Worm (Caenorhabditis elegans) whole organism, late embryonic: Measurements from ENCODE around the gene ech-9.

ENCODE experiments used
- C08G9.2 ChIP-seq: sonication (generic microtip); optimal IDR thresholded peaks from 2 replicates; lab custom pipeline; 2016; ENCODE audit warnings: mild to moderate bottlenecking, missing genetic modification characterization, moderate library complexity, missing compliant biosample characterization
- C38D4.7 ChIP-seq: fragments of 200-800 bp; sonication (Bioruptor generic); optimal IDR thresholded peaks from 2 replicates; lab custom pipeline; 2018; ENCODE audit warnings: mild to moderate bottlenecking, missing genetic modification characterization, moderate library complexity, missing compliant biosample characterization
- K09A11.1 ChIP-seq: sonication (generic microtip); optimal IDR thresholded peaks from 2 replicates; lab custom pipeline; 2017; ENCODE audit warnings: antibody characterized with exemption, mild to moderate bottlenecking, missing genetic modification characterization, missing compliant biosample characterization; ENCODE audit not compliant: insufficient read depth
- T23F11.4 ChIP-seq: fragments of 200-800 bp; sonication (Bioruptor generic); optimal IDR thresholded peaks from 2 replicates; lab custom pipeline; 2018; ENCODE audit warnings: mild to moderate bottlenecking, missing genetic modification characterization, missing compliant biosample characterization
- ahr-1 ChIP-seq: sonication (generic microtip); optimal IDR thresholded peaks from 2 replicates; lab custom pipeline; 2016; ENCODE audit warnings: missing genetic modification characterization, missing compliant biosample characterization
- ama-1 ChIP-seq: fragments of 150-350 bp; optimal IDR thresholded peaks from 2 replicates; lab custom pipeline; 2014
- ceh-14 ChIP-seq: sonication (generic microtip); optimal IDR thresholded peaks from 2 replicates; lab custom pipeline; 2016; ENCODE audit warnings: missing genotype, missing genetic modification characterization, missing compliant biosample characterization
- ceh-2 ChIP-seq: sonication (generic microtip); optimal IDR thresholded peaks from 2 replicates; lab custom pipeline; 2016; ENCODE audit warnings: missing genotype, missing genetic modification characterization, missing compliant biosample characterization
- ceh-24 ChIP-seq: sonication (generic microtip); optimal IDR thresholded peaks from 2 replicates; lab custom pipeline; 2016; ENCODE audit warnings: mild to moderate bottlenecking, missing genetic modification characterization, missing compliant biosample characterization
- ceh-31 ChIP-seq: sonication (generic microtip); optimal IDR thresholded peaks from 2 replicates; lab custom pipeline; 2016; ENCODE audit warnings: missing genetic modification characterization, missing compliant biosample characterization
- ceh-45 ChIP-seq: fragments of 200-800 bp; sonication (Bioruptor generic); IDR thresholded peaks from 2 replicates; pipeline ENCODE4 v1.3.6; 2022; ENCODE audit warnings: missing genetic modification reagents, missing genetic modification characterization, missing compliant biosample characterization
- ceh-6 ChIP-seq: fragments of 200-800 bp; sonication (Bioruptor generic); optimal IDR thresholded peaks from 2 replicates; lab custom pipeline; 2018; ENCODE audit warnings: mild to moderate bottlenecking, missing genetic modification characterization, missing compliant biosample characterization
- ceh-9 ChIP-seq: sonication (generic microtip); optimal IDR thresholded peaks from 2 replicates; lab custom pipeline; 2016; ENCODE audit warnings: mild to moderate bottlenecking, missing genetic modification characterization, inconsistent platforms, missing compliant biosample characterization
- che-1 ChIP-seq: sonication (generic microtip); optimal IDR thresholded peaks from 2 replicates; lab custom pipeline; 2016; ENCODE audit warnings: mild to moderate bottlenecking, missing genetic modification characterization, missing compliant biosample characterization
- dve-1 ChIP-seq: sonication (generic microtip); optimal IDR thresholded peaks from 2 replicates; lab custom pipeline; 2017; ENCODE audit warnings: antibody characterized with exemption, mild to moderate bottlenecking, missing genetic modification characterization, missing compliant biosample characterization
- elt-2 ChIP-seq: sonication (generic microtip); optimal IDR thresholded peaks from 2 replicates; lab custom pipeline; 2016; ENCODE audit warnings: missing genetic modification reagents, missing genetic modification characterization, missing compliant biosample characterization
- elt-4 ChIP-seq: sonication (generic microtip); optimal IDR thresholded peaks from 2 replicates; lab custom pipeline; 2016; ENCODE audit warnings: missing genetic modification characterization, missing compliant biosample characterization
- eyg-1 ChIP-seq: sonication (generic microtip); optimal IDR thresholded peaks from 2 replicates; lab custom pipeline; 2016; ENCODE audit warnings: missing genotype, missing genetic modification characterization, missing compliant biosample characterization
- fkh-10 ChIP-seq: fragments of 150-350 bp; optimal IDR thresholded peaks from 2 replicates; lab custom pipeline; 2014; ENCODE audit warnings: missing biosample characterization, missing genetic modification reagents, missing genetic modification characterization
- gmeb-2 ChIP-seq: sonication (generic microtip); optimal IDR thresholded peaks from 2 replicates; lab custom pipeline; 2016; ENCODE audit warnings: missing genetic modification characterization, inconsistent platforms, missing compliant biosample characterization
- hlh-30 ChIP-seq: sonication (generic microtip); optimal IDR thresholded peaks from 2 replicates; lab custom pipeline; 2017; ENCODE audit warnings: antibody characterized with exemption, missing genetic modification characterization, missing compliant biosample characterization; ENCODE audit not compliant: insufficient read depth
- hlh-8 ChIP-seq: sonication (generic microtip); optimal IDR thresholded peaks from 2 replicates; lab custom pipeline; 2016; ENCODE audit warnings: missing genotype, missing genetic modification characterization, missing compliant biosample characterization
- lim-6 ChIP-seq: sonication (generic microtip); optimal IDR thresholded peaks from 2 replicates; lab custom pipeline; 2016; ENCODE audit warnings: missing genetic modification characterization, missing compliant biosample characterization
- npax-4 ChIP-seq: sonication (generic microtip); optimal IDR thresholded peaks from 2 replicates; lab custom pipeline; 2016; ENCODE audit warnings: missing genetic modification characterization, missing compliant biosample characterization
- pat-9 ChIP-seq: fragments of 200-800 bp; sonication (Bioruptor generic); optimal IDR thresholded peaks from 2 replicates; lab custom pipeline; 2018; ENCODE audit warnings: mild to moderate bottlenecking, missing genetic modification characterization, moderate library complexity, missing compliant biosample characterization
- pha-2 ChIP-seq: sonication (generic microtip); optimal IDR thresholded peaks from 2 replicates; lab custom pipeline; 2017; ENCODE audit warnings: mild to moderate bottlenecking, missing genetic modification characterization, missing compliant biosample characterization
- pqm-1 ChIP-seq: sonication (generic microtip); optimal IDR thresholded peaks from 2 replicates; lab custom pipeline; 2016; ENCODE audit warnings: missing genetic modification characterization, missing compliant biosample characterization
- pros-1 ChIP-seq: fragments of 150-350 bp; optimal IDR thresholded peaks from 2 replicates; lab custom pipeline; 2014; ENCODE audit warnings: missing biosample characterization, missing genetic modification reagents, missing genetic modification characterization
- rnt-1 ChIP-seq: sonication (generic microtip); optimal IDR thresholded peaks from 2 replicates; lab custom pipeline; 2016; ENCODE audit warnings: missing genetic modification characterization, missing compliant biosample characterization
- sox-2 ChIP-seq: fragments of 200-800 bp; sonication (Bioruptor generic); IDR thresholded peaks from 2 replicates; pipeline ENCODE4 v1.3.6; 2022; ENCODE audit warnings: missing genetic modification reagents, missing genetic modification characterization, missing compliant biosample characterization
- syd-9 ChIP-seq: sonication (generic microtip); optimal IDR thresholded peaks from 2 replicates; lab custom pipeline; 2016; ENCODE audit warnings: mild to moderate bottlenecking, missing genetic modification characterization, moderate library complexity, missing compliant biosample characterization
- tbx-2 ChIP-seq: sonication (generic microtip); optimal IDR thresholded peaks from 2 replicates; lab custom pipeline; 2016; ENCODE audit warnings: missing genetic modification characterization, missing compliant biosample characterization
- ttx-3 ChIP-seq: sonication (generic microtip); optimal IDR thresholded peaks from 2 replicates; lab custom pipeline; 2016; ENCODE audit warnings: missing genetic modification reagents, missing genetic modification characterization, missing compliant biosample characterization
- unc-3 ChIP-seq, 2 experiments: fragments of 200-800 bp in 1 of 2; sonication (Bioruptor generic) in 1 of 2; sonication (generic microtip) in 1 of 2; conservative IDR thresholded peaks in 1 of 2; optimal IDR thresholded peaks in 1 of 2; 2 replicates each; pipeline versions ENCODE4 v1.3.6 to Lab custom; 2016 to 2022; ENCODE audit warnings: missing compliant biosample characterization in 2 of 2, missing genetic modification characterization in 2 of 2, missing genetic modification reagents in 1 of 2
- unc-42 ChIP-seq: sonication (generic microtip); optimal IDR thresholded peaks from 2 replicates; lab custom pipeline; 2016; ENCODE audit warnings: missing genotype, missing genetic modification characterization, missing compliant biosample characterization
- zip-5 ChIP-seq: sonication (generic microtip); optimal IDR thresholded peaks from 2 replicates; lab custom pipeline; 2016; ENCODE audit warnings: missing genetic modification characterization, missing compliant biosample characterization

Gene ech-9

DNA sequence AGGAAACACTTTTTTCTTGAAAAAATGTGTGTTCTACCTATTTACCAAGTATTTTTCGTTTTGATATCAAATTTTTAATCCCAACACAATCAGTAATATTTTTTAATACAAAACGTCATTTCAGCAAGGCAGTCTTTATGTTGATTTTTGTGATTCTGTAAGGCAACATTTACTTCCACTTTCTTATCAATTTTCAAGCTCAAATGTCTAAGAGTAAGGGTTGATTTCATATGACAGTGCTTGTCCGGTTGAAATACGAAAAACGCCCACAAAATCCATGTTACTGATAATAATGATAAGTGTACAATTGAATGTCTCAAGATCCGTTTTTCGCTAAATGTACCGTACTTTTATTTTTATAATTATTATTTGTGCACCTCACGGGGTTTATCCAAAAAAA, 977 bp upstream of the ech-9 start:
- TF ChIP-seq pat-9 (tag; lab: Kevin White, UChicago) (no peak), gmeb-2 (no peak), unc-3 (GFP tag; conservative IDR thresholded peaks at IDR 0.05; lab: Robert Waterston, UW) (no peak), unc-3 (tag; optimal IDR thresholded peaks at IDR 0.05; lab: Kevin White, UChicago) (no peak), ceh-31 (tag; lab: Kevin White, UChicago) (no peak), C38D4.7 (no peak), eyg-1 (no peak), T23F11.4 (GFP tag; lab: Kevin White, UChicago) (no peak)

- TF ChIP-seq hlh-30 (tag; lab: Kevin White, UChicago): no peak
- TF ChIP-seq ceh-6: no peak
- TF ChIP-seq rnt-1 (tag; lab: Kevin White, UChicago): no peak
- TF ChIP-seq dve-1 (tag; lab: Kevin White, UChicago): no peak
- no peak for TF ChIP-seq ceh-9 (tag; lab: Kevin White, UChicago)
- no peak for TF ChIP-seq unc-42 (tag; lab: Kevin White, UChicago)
- no peak for TF ChIP-seq ttx-3
- no peak for TF ChIP-seq pha-2 (tag; lab: Kevin White, UChicago)
- TF ChIP-seq gmeb-2: no peak
- TF ChIP-seq pros-1 (tag; lab: Kevin White, UChicago): no peak
- no peak for TF ChIP-seq ceh-45
- no peak for TF ChIP-seq ceh-14 (tag; lab: Kevin White, UChicago)
- no peak for TF ChIP-seq lim-6 (tag; lab: Kevin White, UChicago)
- no peak for TF ChIP-seq elt-2
- TF ChIP-seq pqm-1 (tag; lab: Kevin White, UChicago): no peak
- TF ChIP-seq sox-2 (GFP tag; lab: Robert Waterston, UW): no peak
- TF ChIP-seq hlh-8 (tag; lab: Kevin White, UChicago): no peak
- TF ChIP-seq, all 69 proteins: peak for 0
These were observed 2.7 kb downstream of the ech-9 start, which contains the start of gene F01G10.4 for ce11 chrIV:10232456-10232855. Gene F01G10.4 (minus strand): TSS chrIV:10232556.

ce11 chrIV:10230971-10231370, 4.2 kb downstream of the ech-9 start, which contains the start of gene F01G10.5:
Gene F01G10.5 (minus strand): TSS chrIV:10231071.
- TF ChIP-seq ceh-2 (tag; lab: Kevin White, UChicago) (no peak), tbx-2 (tag; lab: Kevin White, UChicago) (no peak), ahr-1 (tag; lab: Kevin White, UChicago) (no peak), che-1 (no peak), npax-4 (tag; lab: Kevin White, UChicago) (no peak), pha-2 (tag; lab: Kevin White, UChicago) (no peak), dve-1 (tag; lab: Kevin White, UChicago) (no peak), ceh-24 (tag; lab: Kevin White, UChicago) (no peak), sox-2 (GFP tag; lab: Robert Waterston, UW) (no peak), hlh-8 (tag; lab: Kevin White, UChicago) (no peak), T23F11.4 (GFP tag; lab: Kevin White, UChicago) (no peak), C08G9.2 (tag; lab: Kevin White, UChicago) (no peak), ceh-14 (tag; lab: Kevin White, UChicago) (no peak), pat-9 (tag; lab: Kevin White, UChicago) (no peak), elt-4 (tag; lab: Kevin White, UChicago) (no peak), eyg-1 (no peak), ttx-3 (no peak)

- TF ChIP-seq ttx-3 (no peak), tbx-2 (tag; lab: Kevin White, UChicago) (no peak), zip-5 (tag; lab: Kevin White, UChicago) (no peak), ama-1 (lab: Kevin White, UChicago) (no peak), ceh-9 (tag; lab: Kevin White, UChicago) (no peak), K09A11.1 (no peak), fkh-10 (GFP tag; lab: Kevin White, UChicago) (no peak), syd-9 (tag; lab: Kevin White, UChicago) (no peak)
These were observed 7.6 kb downstream of the ech-9 start, which contains the start of gene F01G10.6 for ce11 chrIV:10227534-10227933. Gene F01G10.6 (minus strand): TSS chrIV:10227634.
